Fruit fly (Drosophila melanogaster): ENCODE results near the gene dl.
A peak's percentile ranks its signal among the peaks of the same experiment; 100 is the strongest.

The dl gene

DNA sequence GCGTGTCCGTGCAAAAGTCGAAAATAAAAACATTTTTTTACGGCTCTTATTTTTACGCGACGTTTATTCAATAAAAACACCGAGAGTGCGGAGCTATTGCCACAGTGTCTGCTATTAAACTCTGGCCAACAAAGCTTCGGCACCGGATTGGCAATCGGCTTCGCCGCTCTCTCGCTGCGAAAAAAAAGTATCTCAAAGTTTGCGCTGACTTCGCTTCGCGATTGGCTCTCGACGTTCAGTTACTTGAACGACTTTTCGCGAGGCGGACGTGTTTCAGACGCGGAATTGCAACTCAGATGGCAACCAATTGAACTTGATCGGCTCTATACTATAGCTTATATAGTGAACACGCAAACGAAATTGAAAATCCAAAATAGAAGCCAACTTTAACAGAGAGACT is 61.1 kb downstream of the dl start (continued):
- TF ChIP-seq Jarid2 (GFP tag; optimal IDR thresholded peaks at IDR 0.05): peak; percentile 82
- TF ChIP-seq CG11723 (GFP tag; optimal IDR thresholded peaks at IDR 0.05): no peak
- TF ChIP-seq Asciz (GFP tag; optimal IDR thresholded peaks at IDR 0.05): no peak
- TF ChIP-seq Rfx (GFP tag; IDR thresholded peaks at IDR 0.05): peak; percentile 40; the same call in 1 of the 2 replicates
- no peak for TF ChIP-seq sisA (GFP tag; IDR thresholded peaks at IDR 0.05)
- no peak; the same call in 1 of the 2 replicates for TF ChIP-seq CG42726 (GFP tag; IDR thresholded peaks at IDR 0.05; ENCODE audit: partially characterized antibody)
- no peak for TF ChIP-seq Oli (tag; optimal IDR thresholded peaks at IDR 0.05)
- no peak for TF ChIP-seq CG17328 (GFP tag; IDR thresholded peaks at IDR 0.05)
- no peak for TF ChIP-seq CG18262 (tag; optimal IDR thresholded peaks at IDR 0.05)
- 0 out of 2 replicates have a peak, but pooled peaks have one; percentile 13 for TF ChIP-seq vvl (GFP tag; IDR thresholded peaks at IDR 0.05)
- peak; percentile 55; the same call in 1 of the 2 replicates for TF ChIP-seq Bgb (GFP tag; IDR thresholded peaks at IDR 0.05; ENCODE audit: partially characterized antibody)
- no peak for TF ChIP-seq ind (GFP tag; optimal IDR thresholded peaks at IDR 0.05)
- TF ChIP-seq Nf-YB (GFP tag; optimal IDR thresholded peaks at IDR 0.05): peak; percentile 50
- TF ChIP-seq Dbx (GFP tag; IDR thresholded peaks at IDR 0.05): peak; percentile 45; the same call in 2 of the 3 replicates
- no peak for TF ChIP-seq Xbp1 (GFP tag; optimal IDR thresholded peaks at IDR 0.05)
- no peak for TF ChIP-seq CG1792 (GFP tag; optimal IDR thresholded peaks at IDR 0.05)
- TF ChIP-seq gsb (GFP tag; IDR thresholded peaks at IDR 0.05): 0 out of 2 replicates have a peak, but pooled peaks have one; percentile 7
- no peak for TF ChIP-seq az2 (GFP tag; optimal IDR thresholded peaks at IDR 0.05)
- peak; percentile 35; the same call in 1 of the 2 replicates for TF ChIP-seq unc-4 (GFP tag; IDR thresholded peaks at IDR 0.05; ENCODE audit: partially characterized antibody)
- peak; percentile 63 for TF ChIP-seq rib (GFP tag; IDR thresholded peaks at IDR 0.05)
- no peak for TF ChIP-seq CG18476 (GFP tag; optimal IDR thresholded peaks at IDR 0.05)
- no peak for TF ChIP-seq CG1832 (GFP tag; optimal IDR thresholded peaks at IDR 0.05)
- no peak for TF ChIP-seq cato (GFP tag; optimal IDR thresholded peaks at IDR 0.05; ENCODE audit: borderline replicate concordance)
- TF ChIP-seq Antp (GFP tag; optimal IDR thresholded peaks at IDR 0.05): no peak
- no peak for TF ChIP-seq CG6813 (GFP tag; optimal IDR thresholded peaks at IDR 0.05)
- no peak for TF ChIP-seq CG4328 (GFP tag; optimal IDR thresholded peaks at IDR 0.05)
- no peak for TF ChIP-seq dati (GFP tag; IDR thresholded peaks at IDR 0.05)
- TF ChIP-seq CG13775 (GFP tag; optimal IDR thresholded peaks at IDR 0.05): no peak
- TF ChIP-seq CG11398 (GFP tag; optimal IDR thresholded peaks at IDR 0.05): no peak
- TF ChIP-seq lilli (GFP tag; optimal IDR thresholded peaks at IDR 0.05): no peak
- no peak for TF ChIP-seq Atf3 (GFP tag; optimal IDR thresholded peaks at IDR 0.05)
- no peak for TF ChIP-seq yki (optimal IDR thresholded peaks at IDR 0.05)
- no peak for TF ChIP-seq CG32767 (GFP tag; IDR thresholded peaks at IDR 0.05)
- no peak for TF ChIP-seq mam (GFP tag; optimal IDR thresholded peaks at IDR 0.05)
- TF ChIP-seq CG7963 (GFP tag; IDR thresholded peaks at IDR 0.05; ENCODE audit: partially characterized antibody): no peak
- TF ChIP-seq Gsc (GFP tag; IDR thresholded peaks at IDR 0.05): no peak
- peak; percentile 51 for TF ChIP-seq CG13894 (tag; optimal IDR thresholded peaks at IDR 0.05)
- TF ChIP-seq CG1024 (GFP tag; IDR thresholded peaks at IDR 0.05): no peak
- TF ChIP-seq CG6791 (GFP tag; IDR thresholded peaks at IDR 0.05; ENCODE audit: partially characterized antibody): no peak
- TF ChIP-seq caup (GFP tag; optimal IDR thresholded peaks at IDR 0.05; ENCODE audit: severe bottlenecking): peak; percentile 10
- TF ChIP-seq HmgZ (tag; optimal IDR thresholded peaks at IDR 0.05): peak; percentile 33
- TF ChIP-seq CG7556 (GFP tag; optimal IDR thresholded peaks at IDR 0.05): no peak
- TF ChIP-seq CG15514 (GFP tag; optimal IDR thresholded peaks at IDR 0.05): peak; percentile 29
- no peak for TF ChIP-seq exex (tag; optimal IDR thresholded peaks at IDR 0.05)
- TF ChIP-seq Dll (GFP tag; IDR thresholded peaks at IDR 0.05; ENCODE audit: partially characterized antibody): no peak
- TF ChIP-seq CG7786 (GFP tag; optimal IDR thresholded peaks at IDR 0.05): no peak
- TF ChIP-seq Ets97D (GFP tag; optimal IDR thresholded peaks at IDR 0.05): no peak
- TF ChIP-seq sens-2 (GFP tag; IDR thresholded peaks at IDR 0.05): no peak
- no peak for TF ChIP-seq CG17186 (GFP tag; optimal IDR thresholded peaks at IDR 0.05)
- no peak for TF ChIP-seq CG4617 (GFP tag; optimal IDR thresholded peaks at IDR 0.05; ENCODE audit: borderline replicate concordance)
